Worm (Caenorhabditis elegans) whole organism, late embryonic: ENCODE measurements around the gene lon-2.

Source experiments
- C08G9.2 ChIP-seq: sonication (generic microtip); optimal IDR thresholded peaks from 2 replicates; lab custom pipeline; 2016; ENCODE audit warnings: mild to moderate bottlenecking, missing genetic modification characterization, moderate library complexity, missing compliant biosample characterization
- F13H6.1 ChIP-seq: sonication (generic microtip); optimal IDR thresholded peaks from 2 replicates; lab custom pipeline; 2016; ENCODE audit warnings: missing genetic modification characterization, missing compliant biosample characterization
- K02D7.2 ChIP-seq: sonication (generic microtip); optimal IDR thresholded peaks from 2 replicates; lab custom pipeline; 2017; ENCODE audit warnings: mild to moderate bottlenecking, missing genetic modification characterization, missing compliant biosample characterization
- K09A11.1 ChIP-seq: sonication (generic microtip); optimal IDR thresholded peaks from 2 replicates; lab custom pipeline; 2017; ENCODE audit warnings: antibody characterized with exemption, mild to moderate bottlenecking, missing genetic modification characterization, missing compliant biosample characterization; ENCODE audit not compliant: insufficient read depth
- ahr-1 ChIP-seq: sonication (generic microtip); optimal IDR thresholded peaks from 2 replicates; lab custom pipeline; 2016; ENCODE audit warnings: missing genetic modification characterization, missing compliant biosample characterization
- ama-1 ChIP-seq: fragments of 150-350 bp; optimal IDR thresholded peaks from 2 replicates; lab custom pipeline; 2014
- ceh-14 ChIP-seq: sonication (generic microtip); optimal IDR thresholded peaks from 2 replicates; lab custom pipeline; 2016; ENCODE audit warnings: missing genotype, missing genetic modification characterization, missing compliant biosample characterization
- ceh-18 ChIP-seq: sonication (generic microtip); optimal IDR thresholded peaks from 2 replicates; lab custom pipeline; 2016; ENCODE audit warnings: missing genetic modification characterization, missing compliant biosample characterization
- ceh-19 ChIP-seq: fragments of 200-800 bp; sonication (Bioruptor generic); optimal IDR thresholded peaks from 2 replicates; lab custom pipeline; 2018; ENCODE audit warnings: mild to moderate bottlenecking, missing genetic modification characterization, missing compliant biosample characterization
- ceh-2 ChIP-seq: sonication (generic microtip); optimal IDR thresholded peaks from 2 replicates; lab custom pipeline; 2016; ENCODE audit warnings: missing genotype, missing genetic modification characterization, missing compliant biosample characterization
- ceh-24 ChIP-seq: sonication (generic microtip); optimal IDR thresholded peaks from 2 replicates; lab custom pipeline; 2016; ENCODE audit warnings: mild to moderate bottlenecking, missing genetic modification characterization, missing compliant biosample characterization
- ceh-31 ChIP-seq: sonication (generic microtip); optimal IDR thresholded peaks from 2 replicates; lab custom pipeline; 2016; ENCODE audit warnings: missing genetic modification characterization, missing compliant biosample characterization
- ceh-45 ChIP-seq: fragments of 200-800 bp; sonication (Bioruptor generic); IDR thresholded peaks from 2 replicates; pipeline ENCODE4 v1.3.6; 2022; ENCODE audit warnings: missing genetic modification reagents, missing genetic modification characterization, missing compliant biosample characterization
- ceh-48 ChIP-seq: sonication (generic microtip); optimal IDR thresholded peaks from 2 replicates; lab custom pipeline; 2016; ENCODE audit warnings: missing genetic modification characterization, inconsistent platforms, missing compliant biosample characterization
- ceh-9 ChIP-seq: sonication (generic microtip); optimal IDR thresholded peaks from 2 replicates; lab custom pipeline; 2016; ENCODE audit warnings: mild to moderate bottlenecking, missing genetic modification characterization, inconsistent platforms, missing compliant biosample characterization
- elt-2 ChIP-seq: sonication (generic microtip); optimal IDR thresholded peaks from 2 replicates; lab custom pipeline; 2016; ENCODE audit warnings: missing genetic modification reagents, missing genetic modification characterization, missing compliant biosample characterization
- elt-4 ChIP-seq: sonication (generic microtip); optimal IDR thresholded peaks from 2 replicates; lab custom pipeline; 2016; ENCODE audit warnings: missing genetic modification characterization, missing compliant biosample characterization
- ets-4 ChIP-seq: sonication (generic microtip); optimal IDR thresholded peaks from 2 replicates; lab custom pipeline; 2016; ENCODE audit warnings: missing genetic modification characterization, missing compliant biosample characterization
- fkh-10 ChIP-seq: fragments of 150-350 bp; optimal IDR thresholded peaks from 2 replicates; lab custom pipeline; 2014; ENCODE audit warnings: missing biosample characterization, missing genetic modification reagents, missing genetic modification characterization
- hlh-30 ChIP-seq: sonication (generic microtip); optimal IDR thresholded peaks from 2 replicates; lab custom pipeline; 2017; ENCODE audit warnings: antibody characterized with exemption, missing genetic modification characterization, missing compliant biosample characterization; ENCODE audit not compliant: insufficient read depth
- hlh-8 ChIP-seq: sonication (generic microtip); optimal IDR thresholded peaks from 2 replicates; lab custom pipeline; 2016; ENCODE audit warnings: missing genotype, missing genetic modification characterization, missing compliant biosample characterization
- madf-2 ChIP-seq: sonication (generic microtip); optimal IDR thresholded peaks from 2 replicates; lab custom pipeline; 2017; ENCODE audit warnings: missing genetic modification characterization, missing compliant biosample characterization
- nfya-1 ChIP-seq: sonication (generic microtip); optimal IDR thresholded peaks from 2 replicates; lab custom pipeline; 2017; ENCODE audit warnings: missing genetic modification characterization, mild to moderate bottlenecking, missing compliant biosample characterization, antibody characterized with exemption, moderate library complexity
- nhr-11 ChIP-seq: fragments of 150-350 bp; optimal IDR thresholded peaks from 2 replicates; lab custom pipeline; 2014; ENCODE audit warnings: missing biosample characterization, missing genetic modification characterization
- nhr-232 ChIP-seq: sonication (generic microtip); optimal IDR thresholded peaks from 2 replicates; lab custom pipeline; 2016; ENCODE audit warnings: missing genetic modification characterization, missing compliant biosample characterization
- pat-9 ChIP-seq: fragments of 200-800 bp; sonication (Bioruptor generic); optimal IDR thresholded peaks from 2 replicates; lab custom pipeline; 2018; ENCODE audit warnings: mild to moderate bottlenecking, missing genetic modification characterization, moderate library complexity, missing compliant biosample characterization
- pax-1 ChIP-seq: fragments of 150-350 bp; optimal IDR thresholded peaks from 2 replicates; lab custom pipeline; 2014; ENCODE audit warnings: missing biosample characterization, missing genetic modification characterization
- pha-2 ChIP-seq: sonication (generic microtip); optimal IDR thresholded peaks from 2 replicates; lab custom pipeline; 2017; ENCODE audit warnings: mild to moderate bottlenecking, missing genetic modification characterization, missing compliant biosample characterization
- pha-4 ChIP-seq: fragments of 150-350 bp; optimal IDR thresholded peaks from 2 replicates; lab custom pipeline; 2018; ENCODE audit warnings: missing biosample characterization, missing genetic modification reagents, missing genetic modification characterization
- syd-9 ChIP-seq: sonication (generic microtip); optimal IDR thresholded peaks from 2 replicates; lab custom pipeline; 2016; ENCODE audit warnings: mild to moderate bottlenecking, missing genetic modification characterization, moderate library complexity, missing compliant biosample characterization
- ttx-3 ChIP-seq: sonication (generic microtip); optimal IDR thresholded peaks from 2 replicates; lab custom pipeline; 2016; ENCODE audit warnings: missing genetic modification reagents, missing genetic modification characterization, missing compliant biosample characterization
- unc-3 ChIP-seq, 2 experiments: fragments of 200-800 bp in 1 of 2; sonication (Bioruptor generic) in 1 of 2; sonication (generic microtip) in 1 of 2; conservative IDR thresholded peaks in 1 of 2; optimal IDR thresholded peaks in 1 of 2; 2 replicates each; pipeline versions ENCODE4 v1.3.6 to Lab custom; 2016 to 2022; ENCODE audit warnings: missing compliant biosample characterization in 2 of 2, missing genetic modification characterization in 2 of 2, missing genetic modification reagents in 1 of 2
- unc-42 ChIP-seq: sonication (generic microtip); optimal IDR thresholded peaks from 2 replicates; lab custom pipeline; 2016; ENCODE audit warnings: missing genotype, missing genetic modification characterization, missing compliant biosample characterization
- unc-55 ChIP-seq: sonication (generic microtip); optimal IDR thresholded peaks from 2 replicates; lab custom pipeline; 2017; ENCODE audit warnings: missing biosample characterization, missing genetic modification reagents, missing genetic modification characterization
- unc-86 ChIP-seq: sonication (generic microtip); optimal IDR thresholded peaks from 2 replicates; lab custom pipeline; 2016; ENCODE audit warnings: missing genetic modification characterization, missing compliant biosample characterization

The lon-2 gene

ce11 chrX:4732752-4733151 is 16.1 kb downstream of the lon-2 start, which contains the start of gene aman-1:
TSS of gene aman-1 (plus strand) at chrX:4733095.
- TF ChIP-seq syd-9 (tag; lab: Kevin White, UChicago) (no peak), nhr-11 (tag; lab: Kevin White, UChicago) (no peak), ttx-3 (tag; lab: Kevin White, UChicago) (no peak), elt-2 (tag; lab: Kevin White, UChicago) (peak; percentile 94)

ce11 chrX:4727388-4727787 is 21.5 kb downstream of the lon-2 start, which contains the start of gene acc-3:
TSS of gene acc-3 (minus strand) at chrX:4727488.
- TF ChIP-seq unc-42 (tag; lab: Kevin White, UChicago) (no peak), ahr-1 (tag; lab: Kevin White, UChicago) (no peak)

ce11 chrX:4720603-4721529 is 28.0 kb downstream of the lon-2 start, which contains the start of gene F55D10.4:
TSS of gene F55D10.4 (minus strand) at chrX:4720653.
- peak; percentile 80 for TF ChIP-seq unc-42 (tag; lab: Kevin White, UChicago)
- peak; percentile 2 for TF ChIP-seq ceh-48 (tag; lab: Kevin White, UChicago)
- peak; percentile 45 for TF ChIP-seq ceh-31 (tag; lab: Kevin White, UChicago)
- TF ChIP-seq ceh-14 = peak; percentile 13
- TF ChIP-seq pax-1 (tag; lab: Kevin White, UChicago) = no peak
- TF ChIP-seq ttx-3 (tag; lab: Kevin White, UChicago) = no peak
- TF ChIP-seq, all 69 proteins: peak for 4

ce11 chrX:4718114-4718513 is 30.8 kb downstream of the lon-2 start:
- TF ChIP-seq ceh-45 (GFP tag; lab: Robert Waterston, UW) = no peak
- no peak for TF ChIP-seq ceh-19 (GFP tag; lab: Kevin White, UChicago)
- TF ChIP-seq unc-42 (tag; lab: Kevin White, UChicago) = peak; percentile 72
- TF ChIP-seq nhr-232 (tag; lab: Kevin White, UChicago) = no peak
- TF ChIP-seq C08G9.2 = no peak
- TF ChIP-seq K09A11.1 (tag; lab: Kevin White, UChicago) = no peak
- TF ChIP-seq elt-4 (tag; lab: Kevin White, UChicago) = no peak
- TF ChIP-seq pha-2 (tag; lab: Kevin White, UChicago) = no peak

ce11 chrX:4715107-4715506 is 33.8 kb downstream of the lon-2 start, which contains the start of gene rpl-25.1:
TSS of gene rpl-25.1 (plus strand) at chrX:4715178.
- TF ChIP-seq unc-55 (no peak), pha-4 (tag; lab: Kevin White, UChicago) (no peak), ttx-3 (tag; lab: Kevin White, UChicago) (no peak), ceh-18 (tag; lab: Kevin White, UChicago) (no peak), K02D7.2 (tag; lab: Kevin White, UChicago) (no peak), unc-42 (tag; lab: Kevin White, UChicago) (no peak), nhr-11 (tag; lab: Kevin White, UChicago) (no peak), hlh-8 (tag; lab: Kevin White, UChicago) (no peak)
- TF ChIP-seq, all 69 proteins: peak for 0

- peak; percentile 68 for TF ChIP-seq elt-2 (tag; lab: Kevin White, UChicago)
- peak; percentile 85 for TF ChIP-seq ceh-18 (tag; lab: Kevin White, UChicago)
- peak; percentile 66 for TF ChIP-seq hlh-8 (tag; lab: Kevin White, UChicago)
- TF ChIP-seq hlh-30 (tag; lab: Kevin White, UChicago) = peak; percentile 83
- TF ChIP-seq ets-4 (tag; lab: Kevin White, UChicago) = peak; percentile 55
- TF ChIP-seq C08G9.2 = peak; percentile 26
- no peak for TF ChIP-seq unc-86 (tag; lab: Kevin White, UChicago)
- TF ChIP-seq ama-1 (lab: Kevin White, UChicago) = no peak
- peak; percentile 86 for TF ChIP-seq unc-42 (tag; lab: Kevin White, UChicago)
- peak; percentile 64 for TF ChIP-seq F13H6.1
- peak; percentile 54 for TF ChIP-seq ceh-19 (GFP tag; lab: Kevin White, UChicago)
- no peak for TF ChIP-seq fkh-10
- peak; percentile 65 for TF ChIP-seq ceh-2 (tag; lab: Kevin White, UChicago)
- no peak for TF ChIP-seq pat-9 (tag; lab: Kevin White, UChicago)
- no peak for TF ChIP-seq ttx-3 (tag; lab: Kevin White, UChicago)
- TF ChIP-seq ceh-48 (tag; lab: Kevin White, UChicago) = peak; percentile 44
- no peak for TF ChIP-seq ahr-1 (tag; lab: Kevin White, UChicago)
- TF ChIP-seq ceh-9 (tag; lab: Kevin White, UChicago) = no peak
- TF ChIP-seq madf-2 (tag; lab: Kevin White, UChicago) = peak; percentile 45
- TF ChIP-seq nfya-1 (tag; lab: Kevin White, UChicago) = peak; percentile 91
- TF ChIP-seq nhr-232 (tag; lab: Kevin White, UChicago) = no peak
- no peak for TF ChIP-seq ceh-24
- no peak for TF ChIP-seq unc-3 (GFP tag; conservative IDR thresholded peaks at IDR 0.05; lab: Robert Waterston, UW)
- TF ChIP-seq unc-3 (tag; optimal IDR thresholded peaks at IDR 0.05; lab: Kevin White, UChicago) = peak; percentile 45
These were observed 37.1 kb downstream of the lon-2 start, which contains the start of the genes dnj-14 and glit-1 for ce11 chrX:4711698-4712329. TSS of gene dnj-14 (minus strand) at chrX:4711748. TSS of gene glit-1 (plus strand) at chrX:4712279.
